Fruit fly (Drosophila melanogaster): ENCODE data around the gene Bgb.

dm6 chr3L:1648690-1649355 is 9.3 kb downstream of the Bgb start, which contains the start of gene CG13920:
- no peak for TF ChIP-seq Crg-1 (GFP tag; optimal IDR thresholded peaks at IDR 0.05)
- no peak for TF ChIP-seq ovo (GFP tag; optimal IDR thresholded peaks at IDR 0.05)
- no peak for TF ChIP-seq kay (GFP tag; ENCODE audit: borderline replicate concordance)

Measured in whole organism, adult.